Fruit fly (Drosophila melanogaster): Measurements from ENCODE around the gene I-3.

DNA sequence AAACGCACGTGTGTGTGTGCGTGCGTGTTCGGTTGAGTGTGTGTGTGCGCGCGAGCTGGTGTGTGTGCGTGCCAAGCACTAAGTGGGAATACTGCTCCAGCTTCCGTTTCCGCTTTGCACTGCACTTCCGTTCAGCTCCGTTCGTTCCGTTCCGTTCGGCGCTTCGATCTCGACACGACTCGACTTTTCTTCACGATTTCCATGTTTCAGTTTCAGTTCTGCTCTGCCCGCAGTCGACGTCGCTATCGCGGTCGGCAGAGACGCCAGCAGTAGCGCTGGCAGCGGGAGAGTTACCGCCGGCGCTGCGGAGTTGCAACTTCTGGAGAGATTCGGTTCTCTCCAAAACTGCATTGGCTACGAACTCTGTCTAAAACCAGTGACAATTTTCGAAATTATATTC lies 41.4 kb upstream of the I-3 start:
- TF ChIP-seq CG8478 (optimal IDR thresholded peaks at IDR 0.05) (no peak), CTCF (optimal IDR thresholded peaks at IDR 0.05) (no peak)

All from S2 (cell line).